Fruit fly (Drosophila melanogaster) whole organism, adult: Measurements from ENCODE around the gene Syt1.

ENCODE experiments used
- CG1620 ChIP-seq: fragments of 200-800 bp; sonication (Bioruptor generic); optimal IDR thresholded peaks from 2 replicates; lab custom pipeline; 2016; ENCODE audit warnings: missing biosample characterization, missing genetic modification characterization
- CG7101 ChIP-seq: fragments of 200-800 bp; sonication (Bioruptor generic); optimal IDR thresholded peaks from 2 replicates; lab custom pipeline; 2018; ENCODE audit warnings: missing biosample characterization, mild to moderate bottlenecking, missing genetic modification characterization, moderate library complexity
- Clk ChIP-seq: fragments of 200-800 bp; sonication (Bioruptor generic); optimal IDR thresholded peaks from 2 replicates; lab custom pipeline; 2017; ENCODE audit warnings: missing biosample characterization, missing genetic modification characterization
- Hr96 ChIP-seq: fragments of 200-800 bp; sonication (Bioruptor generic); optimal IDR thresholded peaks from 2 replicates; lab custom pipeline; 2016; ENCODE audit warnings: missing biosample characterization, missing genetic modification characterization
- ovo ChIP-seq: fragments of 200-800 bp; sonication (Bioruptor generic); optimal IDR thresholded peaks from 2 replicates; lab custom pipeline; 2016; ENCODE audit warnings: missing biosample characterization, missing genetic modification characterization
- toe ChIP-seq: fragments of 200-800 bp; sonication (Bioruptor generic); optimal IDR thresholded peaks from 2 replicates; lab custom pipeline; 2016; ENCODE audit warnings: missing biosample characterization, missing genetic modification characterization

- TF ChIP-seq Clk (GFP tag; lab: Kevin White, UChicago), result no peak
- TF ChIP-seq CG1620, result no peak
- no peak for TF ChIP-seq toe (GFP tag; lab: Kevin White, UChicago)
- no peak for TF ChIP-seq ovo
- TF ChIP-seq CG7101, result no peak
- TF ChIP-seq Hr96 (GFP tag; lab: Kevin White, UChicago), result no peak
Measured at dm6 chr2L:2812137-2812536, 12.4 kb upstream of the Syt1 start, which contains the start of gene CG2964.
